Worm (Caenorhabditis elegans): ENCODE measurements around the gene droe-4.

droe-4 gene

DNA sequence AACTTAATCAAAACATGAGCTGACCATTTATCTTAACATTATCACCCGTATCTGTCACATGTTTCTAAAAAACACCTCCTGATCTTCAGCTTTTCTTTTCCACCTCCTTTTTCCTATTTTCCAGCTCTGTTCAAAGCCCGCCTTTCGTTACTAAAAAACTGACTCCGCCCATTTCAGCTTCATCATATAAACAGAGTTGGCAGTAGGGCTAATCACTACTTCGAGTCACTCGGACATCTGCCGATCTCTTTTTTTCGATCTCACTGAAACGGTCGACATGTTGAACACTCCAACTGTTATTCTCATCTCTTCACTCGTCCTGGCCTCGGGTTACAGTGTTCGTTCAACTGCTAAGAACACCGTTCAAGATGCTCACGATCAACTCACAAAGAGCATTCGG lies at the start of gene droe-4:
Gene droe-4 (plus strand): TSS at position 172 of the 400 bp plus-strand sequence.
- no peak for TF ChIP-seq unc-62 (GFP tag; optimal IDR thresholded peaks at IDR 0.05)

DNA sequence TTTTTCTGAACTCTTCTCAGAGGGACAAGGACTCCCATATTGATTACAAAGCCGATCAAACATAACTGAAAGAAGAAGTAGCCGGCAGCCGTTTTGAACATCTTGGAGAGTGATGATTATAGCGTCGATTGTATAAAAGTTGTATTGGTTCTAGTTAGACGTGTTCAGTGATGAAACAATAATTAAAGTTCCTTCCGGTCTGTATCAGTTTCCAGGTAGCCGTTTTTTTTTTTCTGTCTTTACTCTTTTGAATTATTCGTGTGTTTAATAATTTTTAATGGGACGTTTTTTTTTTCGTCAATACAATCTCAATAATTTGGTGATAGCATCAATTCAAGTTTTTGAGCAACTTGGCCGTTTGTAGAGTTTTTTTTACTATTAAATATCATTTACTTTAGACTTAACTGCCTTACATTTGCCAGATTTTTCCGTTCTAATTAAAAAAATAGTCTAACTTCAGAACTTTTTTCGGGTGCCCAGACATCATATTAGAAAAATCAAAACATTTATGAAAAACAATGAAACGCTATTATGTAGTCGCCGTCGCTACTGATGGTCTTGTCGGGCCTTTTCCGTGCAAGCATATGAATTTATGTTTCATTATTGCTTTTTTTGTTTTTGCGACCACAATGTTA lies 46.0 kb upstream of the droe-4 start, which contains the start of the genes srx-10 and clec-226:
Gene srx-10 (minus strand): TSS at position 101 of the 635 bp plus-strand sequence.
Gene clec-226 (plus strand): TSS at position 585 of the 635 bp plus-strand sequence.
- TF ChIP-seq unc-62 (GFP tag; optimal IDR thresholded peaks at IDR 0.05), result no peak

DNA sequence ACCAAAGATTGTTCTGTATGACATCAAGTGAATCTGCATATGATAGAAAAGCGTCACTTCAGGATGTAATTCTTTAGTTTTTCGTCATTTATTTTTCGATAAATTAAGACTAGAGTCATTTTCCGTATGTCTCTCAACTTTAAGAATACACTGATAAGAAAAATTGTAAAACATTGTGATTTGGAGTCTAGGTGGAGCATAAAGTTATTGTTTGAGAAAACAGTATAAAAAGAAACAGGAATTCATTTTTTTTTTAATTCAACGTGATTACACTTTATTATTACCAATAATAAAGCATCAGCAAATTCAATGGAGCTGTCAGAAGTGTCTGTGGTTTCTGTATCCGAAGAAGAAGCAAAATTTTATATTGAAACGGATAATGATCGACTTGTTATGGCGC lies 43.4 kb upstream of the droe-4 start, which contains the start of gene R10D12.6:
Gene R10D12.6 (plus strand): TSS at position 301 of the 400 bp plus-strand sequence.
- no peak for TF ChIP-seq unc-62 (GFP tag; optimal IDR thresholded peaks at IDR 0.05)

DNA sequence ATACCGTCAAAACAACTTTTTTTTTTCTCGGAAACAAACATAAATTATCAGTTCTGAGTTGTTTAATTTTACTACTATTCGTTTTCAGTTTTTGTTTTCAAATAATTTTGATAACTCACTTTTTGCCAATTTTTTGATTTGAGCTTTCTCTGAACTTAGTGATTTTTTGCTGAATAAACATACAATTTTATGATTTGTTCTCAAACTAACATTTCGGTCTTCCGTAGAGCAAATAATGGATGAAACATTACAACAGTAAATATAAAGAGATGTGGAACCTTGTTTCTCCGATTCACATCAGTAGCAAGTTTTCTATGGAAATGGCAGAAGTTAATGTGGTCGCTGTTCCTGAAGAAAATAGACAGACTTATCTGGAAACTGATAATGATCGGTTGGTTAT lies 42.7 kb upstream of the droe-4 start, which contains the start of gene R10D12.7:
Gene R10D12.7 (plus strand): TSS at position 301 of the 400 bp plus-strand sequence.
- TF ChIP-seq unc-62 (GFP tag; optimal IDR thresholded peaks at IDR 0.05), result no peak

DNA sequence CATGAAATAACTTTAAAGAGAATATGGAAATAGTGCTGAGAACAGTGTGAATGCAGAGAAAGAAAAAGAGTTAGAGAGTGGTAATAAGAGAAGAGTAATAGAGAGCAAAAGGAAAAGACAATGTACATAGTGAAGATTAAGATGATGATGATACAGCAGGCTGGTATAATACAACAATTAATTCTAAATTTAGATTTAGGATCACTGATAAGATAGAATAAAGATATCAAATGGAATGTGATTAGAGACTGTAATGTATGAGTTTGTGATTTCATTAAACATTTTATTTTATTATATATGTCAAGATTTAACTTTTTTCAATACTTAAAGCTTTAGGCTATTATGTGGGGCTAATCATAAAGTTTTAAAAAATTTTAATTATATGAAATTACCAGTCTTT lies 39.3 kb upstream of the droe-4 start, which contains the start of gene R10D12.8:
Gene R10D12.8 (minus strand): TSS at position 101 of the 400 bp plus-strand sequence.
- no peak for TF ChIP-seq unc-62 (GFP tag; optimal IDR thresholded peaks at IDR 0.05)

DNA sequence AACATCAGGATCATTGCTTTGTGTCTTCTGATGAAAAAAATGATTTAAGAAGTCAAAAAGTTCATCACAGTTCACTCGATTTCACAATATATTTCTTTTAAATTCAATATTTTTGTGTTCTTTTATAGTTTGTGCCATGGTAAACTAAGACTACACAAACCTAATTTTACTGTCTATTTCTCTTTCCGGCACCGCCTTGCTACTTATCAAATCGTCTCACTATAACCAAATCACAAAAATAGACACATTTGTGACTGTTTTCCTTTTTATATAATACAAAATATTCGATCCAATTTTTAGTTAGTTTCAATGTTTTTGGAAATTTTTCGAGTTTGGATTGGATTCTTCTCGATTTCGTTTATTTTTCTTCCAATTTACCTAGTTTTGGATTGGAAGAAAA lies 38.4 kb upstream of the droe-4 start, which contains the start of gene swt-6:
Gene swt-6 (plus strand): TSS at position 301 of the 400 bp plus-strand sequence.
- no peak for TF ChIP-seq unc-62 (GFP tag; optimal IDR thresholded peaks at IDR 0.05)

DNA sequence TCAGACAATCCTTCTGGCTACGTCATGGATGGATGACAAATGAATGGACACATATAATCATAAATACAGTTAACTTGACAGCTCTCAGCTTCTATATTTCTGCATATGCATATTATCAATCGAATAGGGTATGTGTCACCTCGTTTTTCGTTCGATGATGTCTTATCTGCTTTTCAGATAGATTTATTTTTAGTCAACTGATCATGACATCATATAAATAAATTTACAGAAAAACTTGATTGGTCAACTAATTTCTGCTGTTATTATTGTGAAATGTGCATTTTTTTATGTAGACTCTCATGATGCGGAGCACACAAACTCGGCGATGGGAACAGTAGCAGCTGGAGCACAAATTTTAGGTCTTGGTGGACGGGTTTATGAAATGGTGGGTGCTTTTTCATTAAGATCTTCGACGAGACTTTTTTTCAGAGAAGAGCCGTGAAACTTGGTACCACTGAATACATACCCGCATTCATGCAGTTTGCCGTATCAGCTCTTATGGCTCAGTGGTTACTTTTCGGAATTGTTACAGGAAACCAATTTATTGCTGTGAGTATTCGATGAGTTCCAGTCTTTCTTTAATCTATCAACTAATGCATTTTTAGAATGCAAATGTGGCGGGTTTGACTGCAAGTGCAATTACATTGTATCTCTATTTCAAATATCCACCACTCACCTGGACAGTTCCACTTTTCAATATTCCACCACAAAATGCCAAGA lies 36.9 kb upstream of the droe-4 start:
- no peak for TF ChIP-seq unc-62 (GFP tag; optimal IDR thresholded peaks at IDR 0.05)

DNA sequence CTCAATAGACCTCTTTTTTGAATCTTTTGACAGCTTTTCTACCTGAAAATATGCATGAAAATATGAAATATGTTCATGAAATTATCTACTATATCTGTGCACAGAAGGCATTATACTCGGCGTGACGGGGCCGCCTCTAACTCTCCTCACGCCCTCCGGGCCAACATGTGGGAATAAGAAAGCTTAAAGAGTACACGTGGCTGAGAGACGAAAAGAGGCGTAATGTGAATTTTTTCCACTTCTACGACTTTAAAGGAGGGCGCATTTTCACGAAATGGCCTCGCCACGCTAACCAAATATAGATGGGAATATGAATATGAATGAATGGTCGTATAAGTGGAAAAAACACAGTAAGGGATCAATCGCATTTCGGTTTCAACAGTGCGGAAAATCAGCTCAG lies 34.8 kb upstream of the droe-4 start:
- no peak for TF ChIP-seq unc-62 (GFP tag; optimal IDR thresholded peaks at IDR 0.05)

DNA sequence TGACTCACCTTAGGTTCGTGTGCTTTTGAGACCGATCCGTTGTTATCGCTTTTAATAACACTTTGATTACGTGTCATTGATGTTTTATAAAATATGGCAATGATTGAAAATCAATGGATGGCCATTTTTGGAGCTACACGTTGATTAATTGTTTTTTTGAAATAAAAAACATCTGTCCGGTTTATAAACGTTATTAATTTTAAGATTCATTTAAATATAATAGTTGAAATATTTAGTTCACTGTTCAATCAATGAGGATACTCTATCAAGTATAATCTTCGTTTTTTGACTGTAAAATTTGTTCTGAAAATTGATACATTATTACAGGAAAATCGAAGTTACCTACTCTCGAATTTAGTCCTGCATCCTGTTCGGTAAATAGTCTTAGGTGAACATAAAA lies 34.2 kb upstream of the droe-4 start, which contains the start of gene R10D12.10:
Gene R10D12.10 (minus strand): TSS at position 101 of the 400 bp plus-strand sequence.
- TF ChIP-seq unc-62 (GFP tag; optimal IDR thresholded peaks at IDR 0.05), result no peak

DNA sequence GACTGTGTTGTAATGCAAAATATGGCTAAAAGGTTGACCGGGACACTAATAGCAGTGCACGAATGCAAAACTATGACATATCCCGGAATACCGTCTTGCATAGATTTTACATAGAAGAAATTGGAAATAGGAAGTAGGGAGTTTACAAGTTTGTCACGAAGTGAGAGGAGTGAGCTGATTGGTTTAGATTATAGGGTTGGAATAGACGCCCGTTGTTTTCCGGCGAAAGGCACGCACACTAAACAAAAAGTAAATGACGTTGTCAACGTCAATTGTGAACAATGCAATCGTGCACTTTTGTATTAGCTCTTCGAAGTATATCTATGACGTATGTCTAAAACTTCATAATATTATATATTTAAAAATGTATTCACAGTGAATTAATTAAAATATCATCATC lies 31.5 kb upstream of the droe-4 start, which contains the start of gene srh-24:
Gene srh-24 (minus strand): TSS at position 101 of the 400 bp plus-strand sequence.
- TF ChIP-seq unc-62 (GFP tag; optimal IDR thresholded peaks at IDR 0.05), result no peak

DNA sequence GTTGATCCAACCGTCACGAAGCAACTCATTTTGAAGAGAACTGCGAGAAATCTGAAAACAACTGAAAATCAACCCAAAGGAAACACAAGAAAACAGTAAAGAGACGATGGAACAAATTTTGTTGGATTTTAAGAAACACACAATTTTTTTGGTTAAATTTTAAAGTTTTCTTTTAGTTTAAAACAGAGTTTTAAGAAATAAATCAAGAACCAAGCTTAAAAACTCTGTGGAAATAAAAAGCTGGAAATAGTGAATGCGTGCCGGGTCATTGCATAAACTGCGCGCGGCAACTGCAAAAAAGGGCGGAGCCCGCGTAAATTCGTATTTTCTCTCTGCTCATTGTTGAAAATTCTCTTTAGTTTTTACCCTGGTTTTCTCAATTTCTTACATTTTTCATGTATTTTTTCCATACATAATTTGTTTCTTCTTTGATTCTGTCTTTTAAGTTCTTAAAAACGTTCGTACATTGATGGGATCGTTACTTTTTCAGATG lies 30.5 kb upstream of the droe-4 start, which contains the start of the genes algn-13 and R10D12.13:
Gene algn-13 (minus strand): TSS at position 51 of the 493 bp plus-strand sequence.
Gene R10D12.13 (plus strand): TSS at position 491 of the 493 bp plus-strand sequence.
- no peak for TF ChIP-seq unc-62 (GFP tag; optimal IDR thresholded peaks at IDR 0.05)

DNA sequence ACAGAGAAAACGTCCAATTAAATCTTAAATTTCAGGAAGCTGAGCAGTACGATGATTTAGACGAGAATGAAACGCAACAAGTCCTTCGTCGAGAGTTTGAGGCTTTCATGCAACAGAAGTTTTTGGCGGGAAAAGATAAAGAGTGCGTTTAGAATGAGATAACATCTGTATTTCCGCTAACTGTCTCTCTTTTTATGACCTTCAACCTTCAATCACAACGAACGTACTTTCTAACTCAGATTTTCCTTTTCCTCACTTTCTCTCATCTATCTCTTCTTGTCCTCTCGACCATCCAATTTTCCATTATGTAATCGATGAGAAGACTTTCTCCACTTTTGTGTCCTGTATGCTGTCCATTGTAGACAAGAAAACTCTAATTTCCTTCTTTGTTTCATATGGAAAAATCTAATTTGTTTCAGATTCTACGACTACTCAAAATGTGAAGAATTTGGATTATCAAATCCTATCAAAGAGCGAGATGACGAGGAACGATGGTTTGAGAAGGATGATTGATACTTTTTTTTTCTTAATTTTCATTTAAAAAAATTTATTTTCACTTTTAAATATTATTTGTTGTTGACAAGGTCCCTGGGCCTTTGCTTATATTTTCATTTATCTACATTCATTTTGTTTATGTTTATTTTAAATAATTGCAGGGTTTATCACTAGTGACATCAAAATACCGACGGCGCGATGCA lies 29.0 kb upstream of the droe-4 start, which contains the start of gene sao-1:
Gene sao-1 (plus strand): TSS at position 648 of the 698 bp plus-strand sequence.
- no peak for TF ChIP-seq unc-62 (GFP tag; optimal IDR thresholded peaks at IDR 0.05)

DNA sequence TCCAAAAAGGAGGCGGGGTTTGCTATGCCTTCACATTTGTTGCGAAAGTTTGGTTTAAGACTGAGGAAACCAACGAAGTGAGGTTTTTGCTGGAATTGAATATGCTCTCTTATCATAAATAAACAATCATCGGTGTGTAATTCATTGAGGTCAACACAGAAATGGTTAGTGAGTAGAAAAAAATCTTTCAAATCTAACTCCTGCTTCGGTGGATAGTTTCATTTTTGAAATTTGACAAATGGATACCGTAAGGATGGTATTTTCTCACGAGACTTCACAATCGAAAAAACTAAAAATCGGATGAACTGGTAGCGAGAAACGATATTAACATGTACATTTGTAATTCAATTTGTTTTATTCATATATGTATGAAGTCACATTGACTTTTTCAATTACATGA lies 11.6 kb upstream of the droe-4 start, which contains the start of gene eol-1:
Gene eol-1 (minus strand): TSS at position 101 of the 400 bp plus-strand sequence.
- no peak for TF ChIP-seq unc-62 (GFP tag; optimal IDR thresholded peaks at IDR 0.05)

DNA sequence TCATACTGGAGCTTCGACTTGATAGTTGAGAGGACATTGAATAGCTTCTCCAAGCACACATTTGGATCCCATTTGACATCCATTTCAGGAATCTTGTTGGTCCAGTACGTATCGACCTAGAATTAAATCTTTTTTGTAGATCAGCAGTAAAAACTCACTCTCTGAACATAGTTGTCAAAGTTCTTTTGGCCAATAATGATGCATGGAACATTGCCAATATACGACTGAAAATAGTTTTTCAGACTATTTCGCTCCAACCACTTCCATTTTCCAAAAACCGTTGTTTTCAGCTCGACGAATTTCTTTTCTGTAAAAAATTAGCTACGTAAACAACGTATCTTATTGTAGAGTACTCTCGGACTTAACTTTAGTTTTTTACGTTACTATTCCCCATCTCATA lies 10.8 kb upstream of the droe-4 start:
- TF ChIP-seq unc-62 (GFP tag; optimal IDR thresholded peaks at IDR 0.05), result no peak

DNA sequence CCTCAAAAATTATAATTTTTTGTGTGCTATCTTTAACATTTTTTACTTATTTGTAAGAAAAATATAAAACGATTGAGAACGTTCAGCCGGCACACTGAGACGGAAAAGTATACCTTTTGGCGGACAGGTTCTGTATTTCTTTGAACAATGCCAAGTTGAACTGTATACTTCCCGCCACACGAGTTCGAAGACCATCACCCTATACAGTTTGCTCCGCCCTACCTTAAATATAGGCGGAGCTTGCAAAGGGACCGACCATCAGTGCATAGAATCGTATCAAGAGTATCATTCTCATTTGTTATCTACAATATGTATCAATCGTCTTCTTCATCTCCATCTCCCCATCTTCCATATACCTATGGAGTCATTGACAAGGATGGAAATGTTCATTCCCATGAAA lies 7.6 kb upstream of the droe-4 start, which contains the start of gene end-1:
Gene end-1 (plus strand): TSS at position 301 of the 400 bp plus-strand sequence.
- TF ChIP-seq unc-62 (GFP tag; optimal IDR thresholded peaks at IDR 0.05), result no peak

All from whole organism, dauer.